Worm (Caenorhabditis elegans) whole organism, young adult: ENCODE data around the gene bra-1.

Source experiments
- Y95B8A.8 ChIP-seq: fragments of 200-800 bp; sonication (Bioruptor generic); IDR thresholded peaks from 2 replicates; pipeline ENCODE4 v1.3.6; 2022; ENCODE audit warnings: missing genetic modification reagents, missing genetic modification characterization, missing compliant biosample characterization
- aptf-3 ChIP-seq: fragments of 200-800 bp; sonication (Bioruptor generic); IDR thresholded peaks from 2 replicates; pipeline ENCODE4 v1.3.6; 2022; ENCODE audit warnings: missing genetic modification characterization, missing compliant biosample characterization
- bed-2 ChIP-seq: fragments of 200-800 bp; sonication (Bioruptor generic); IDR thresholded peaks from 2 replicates; pipeline ENCODE4 v1.3.6; 2022; ENCODE audit warnings: missing genetic modification reagents, missing genetic modification characterization, missing compliant biosample characterization
- ceh-27 ChIP-seq: fragments of 200-800 bp; sonication (Bioruptor generic); optimal IDR thresholded peaks from 2 replicates; lab custom pipeline; 2018; ENCODE audit warnings: mild to moderate bottlenecking, missing genetic modification characterization, moderate library complexity, missing compliant biosample characterization
- egrh-3 ChIP-seq: fragments of 200-800 bp; sonication (Bioruptor generic); IDR thresholded peaks from 2 replicates; pipeline ENCODE4 v1.3.6; 2022; ENCODE audit warnings: missing genetic modification reagents, missing genetic modification characterization, missing compliant biosample characterization
- hmg-20 ChIP-seq: fragments of 200-800 bp; sonication (Bioruptor generic); IDR thresholded peaks from 2 replicates; pipeline ENCODE4 v1.3.6; 2022; ENCODE audit warnings: missing genetic modification reagents, missing genetic modification characterization, missing compliant biosample characterization
- nfya-1 ChIP-seq: sonication (generic microtip); optimal IDR thresholded peaks from 2 replicates; lab custom pipeline; 2017; ENCODE audit warnings: antibody characterized with exemption, missing compliant biosample characterization, missing genetic modification characterization, borderline replicate concordance; ENCODE audit not compliant: insufficient read depth
- pha-4 ChIP-seq: fragments of 150-350 bp; sonication (generic microtip); optimal IDR thresholded peaks from 2 replicates; lab custom pipeline; 2014; ENCODE audit warnings: missing biosample characterization, missing genetic modification reagents, missing genetic modification characterization
- rec-8 ChIP-seq, 2 experiments: sonication (generic microtip); optimal IDR thresholded peaks; 2 replicates each; lab custom pipeline; 2016; ENCODE audit warnings: mild to moderate bottlenecking in 2 of 2, missing genetic modification characterization in 2 of 2, missing genetic modification reagents in 2 of 2, missing genotype in 2 of 2, missing biosample characterization in 1 of 2, missing compliant biosample characterization in 1 of 2, moderate library complexity in 1 of 2

- TF ChIP-seq rec-8 (tag; optimal IDR thresholded peaks at IDR 0.05; lab: Kevin White, UChicago): no peak
- TF ChIP-seq pha-4 (tag; lab: Kevin White, UChicago): no peak
- no peak for TF ChIP-seq egrh-3 (GFP tag; lab: Robert Waterston, UW)
- no peak for TF ChIP-seq Y95B8A.8 (GFP tag; lab: Robert Waterston, UW)
- no peak for TF ChIP-seq aptf-3
- TF ChIP-seq ceh-27: no peak
- TF ChIP-seq bed-2 (GFP tag; lab: Robert Waterston, UW): no peak
- TF ChIP-seq nfya-1 (tag; lab: Kevin White, UChicago): no peak
- no peak for TF ChIP-seq hmg-20
Observed at ce11 chrX:13603826-13604225, 5.6 kb downstream of the bra-1 start, which contains the start of gene F54B11.8.
